Worm (Caenorhabditis elegans) whole organism, L2 larva: ENCODE measurements around the gene ZK1290.7.

Experiments used
- blmp-1 ChIP-seq: sonication (generic microtip); optimal IDR thresholded peaks from 2 replicates; lab custom pipeline; 2017; ENCODE audit warnings: missing genetic modification characterization, mild to moderate bottlenecking, missing compliant biosample characterization, antibody characterized with exemption, moderate library complexity; ENCODE audit not compliant: insufficient read depth
- crh-2 ChIP-seq: sonication (generic microtip); optimal IDR thresholded peaks from 2 replicates; lab custom pipeline; 2017; ENCODE audit warnings: missing biosample characterization, missing genetic modification characterization
- lin-11 ChIP-seq: fragments of 150-350 bp; sonication (generic microtip); optimal IDR thresholded peaks from 2 replicates; lab custom pipeline; 2014; ENCODE audit warnings: missing biosample characterization, missing genetic modification characterization, inconsistent platforms, mixed read lengths
- lin-13 ChIP-seq: fragments of 150-350 bp; optimal IDR thresholded peaks from 2 replicates; lab custom pipeline; 2014; ENCODE audit warnings: missing biosample characterization, missing genetic modification reagents, missing genetic modification characterization
- lin-39 ChIP-seq: fragments of 150-350 bp; optimal IDR thresholded peaks from 2 replicates; lab custom pipeline; 2014; ENCODE audit warnings: missing biosample characterization, missing genetic modification reagents, missing genetic modification characterization
- lsy-2 ChIP-seq, 2 experiments: fragments of 150-350 bp in 1 of 2; sonication (generic microtip) in 1 of 2; optimal IDR thresholded peaks; 2 replicates each; lab custom pipeline; 2014 to 2017; ENCODE audit warnings: missing biosample characterization in 2 of 2, missing genetic modification characterization in 2 of 2
- mbf-1 ChIP-seq: sonication (generic microtip); optimal IDR thresholded peaks from 2 replicates; lab custom pipeline; 2017; ENCODE audit warnings: missing biosample characterization, missing genetic modification characterization
- nhr-129 ChIP-seq: fragments of 150-350 bp; optimal IDR thresholded peaks from 2 replicates; lab custom pipeline; 2014; ENCODE audit warnings: missing biosample characterization, missing genetic modification characterization
- nhr-77 ChIP-seq: fragments of 150-350 bp; optimal IDR thresholded peaks from 2 replicates; lab custom pipeline; 2014; ENCODE audit warnings: missing biosample characterization, missing genetic modification characterization
- skn-1 ChIP-seq: sonication (generic microtip); optimal IDR thresholded peaks from 2 replicates; lab custom pipeline; 2017; ENCODE audit warnings: missing biosample characterization, missing genetic modification characterization
- unc-55 ChIP-seq: fragments of 150-350 bp; sonication (generic microtip); optimal IDR thresholded peaks from 3 replicates; lab custom pipeline; 2014; ENCODE audit warnings: missing biosample characterization, missing genetic modification reagents, missing genetic modification characterization
- zag-1 ChIP-seq: fragments of 150-350 bp; optimal IDR thresholded peaks from 2 replicates; lab custom pipeline; 2014; ENCODE audit warnings: missing biosample characterization, missing genetic modification characterization
- ztf-1 ChIP-seq: fragments of 200-800 bp; sonication (Bioruptor generic); conservative IDR thresholded peaks from 2 replicates; pipeline ENCODE4 v1.3.6; 2022; ENCODE audit warnings: missing genetic modification characterization, missing compliant biosample characterization
- ztf-4 ChIP-seq: fragments of 150-350 bp; optimal IDR thresholded peaks from 2 replicates; lab custom pipeline; 2014; ENCODE audit warnings: missing biosample characterization, missing genetic modification characterization

Gene ZK1290.7

ce11 chrII:7478487-7479234, 46.7 kb downstream of the ZK1290.7 start, which contains the start of the genes aka-1 and ubc-6 (continued):
- TF ChIP-seq ztf-1 (no peak), nhr-77 (tag; lab: Kevin White, UChicago) (peak; percentile 28), lin-13 (GFP tag; lab: Kevin White, UChicago) (peak; percentile 78), ztf-4 (tag; lab: Kevin White, UChicago) (peak; percentile 0), lin-11 (tag; lab: Kevin White, UChicago) (peak; percentile 89), blmp-1 (tag; lab: Kevin White, UChicago) (peak; percentile 47), lin-39 (tag; lab: Kevin White, UChicago) (no peak), skn-1 (tag; lab: Kevin White, UChicago) (no peak), nhr-129 (peak; percentile 84), zag-1 (tag; lab: Kevin White, UChicago) (peak; percentile 37), crh-2 (tag; lab: Kevin White, UChicago) (peak; percentile 77), lsy-2 (tag; optimal IDR thresholded peaks at IDR 0.05; lab: Kevin White, UChicago) (peak; percentile 58 to 87), unc-55 (GFP tag; lab: Kevin White, UChicago) (peak; percentile 80), mbf-1 (tag; lab: Kevin White, UChicago) (no peak)
